Worm (Caenorhabditis elegans) whole organism, L2 larva: Measurements from ENCODE around the gene praf-3.

ENCODE experiments used
- C34F6.9 ChIP-seq: fragments of 150-350 bp; optimal IDR thresholded peaks from 2 replicates; lab custom pipeline; 2014; ENCODE audit warnings: missing biosample characterization, missing genetic modification characterization
- elt-1 ChIP-seq: fragments of 150-350 bp; optimal IDR thresholded peaks from 2 replicates; lab custom pipeline; 2014; ENCODE audit warnings: missing biosample characterization, missing genetic modification characterization
- elt-3 ChIP-seq: sonication (generic microtip); optimal IDR thresholded peaks from 2 replicates; lab custom pipeline; 2017; ENCODE audit warnings: missing biosample characterization, missing genetic modification characterization
- nhr-77 ChIP-seq: fragments of 150-350 bp; optimal IDR thresholded peaks from 2 replicates; lab custom pipeline; 2014; ENCODE audit warnings: missing biosample characterization, missing genetic modification characterization
- peb-1 ChIP-seq: fragments of 150-350 bp; optimal IDR thresholded peaks from 2 replicates; lab custom pipeline; 2014; ENCODE audit warnings: missing biosample characterization, missing genetic modification characterization
- snpc-4 ChIP-seq: fragments of 150-350 bp; optimal IDR thresholded peaks from 2 replicates; lab custom pipeline; 2014; ENCODE audit warnings: missing biosample characterization, missing genetic modification characterization
- unc-62 ChIP-seq: fragments of 150-350 bp; optimal IDR thresholded peaks from 2 replicates; lab custom pipeline; 2014; ENCODE audit warnings: missing biosample characterization, missing genetic modification reagents, missing genetic modification characterization
- ztf-11 ChIP-seq: sonication (generic microtip); optimal IDR thresholded peaks from 2 replicates; lab custom pipeline; 2017; ENCODE audit warnings: missing biosample characterization, missing genetic modification characterization

- TF ChIP-seq snpc-4 (tag; lab: Kevin White, UChicago) (no peak), unc-62 (GFP tag; lab: Kevin White, UChicago) (no peak), elt-1 (tag; lab: Kevin White, UChicago) (no peak), nhr-77 (tag; lab: Kevin White, UChicago) (no peak), elt-3 (tag; lab: Kevin White, UChicago) (no peak), peb-1 (tag; lab: Kevin White, UChicago) (no peak), ztf-11 (tag; lab: Kevin White, UChicago) (no peak), C34F6.9 (tag; lab: Kevin White, UChicago) (no peak)
Observed at ce11 chrIV:8366295-8366694, 13.5 kb upstream of the praf-3 start, which contains the start of gene aagr-1.
